Worm (Caenorhabditis elegans) whole organism, midembryonic: ENCODE data around the gene ndab-1.

Experiments
- T22C8.4 ChIP-seq: fragments of 200-800 bp; sonication (Bioruptor generic); IDR thresholded peaks from 2 replicates; pipeline ENCODE4 v1.3.6; 2022; ENCODE audit warnings: missing genetic modification characterization, missing compliant biosample characterization
- klf-2 ChIP-seq: fragments of 200-800 bp; sonication (Bioruptor generic); conservative IDR thresholded peaks from 2 replicates; pipeline ENCODE4 v1.3.6; 2022; ENCODE audit warnings: missing genetic modification reagents, missing genetic modification characterization, missing compliant biosample characterization
- med-1 ChIP-seq: sonication (generic microtip); optimal IDR thresholded peaks from 2 replicates; lab custom pipeline; 2017; ENCODE audit warnings: missing genetic modification characterization, mild to moderate bottlenecking, missing compliant biosample characterization, antibody characterized with exemption, missing genetic modification reagents; ENCODE audit not compliant: insufficient read depth
- tab-1 ChIP-seq: fragments of 200-800 bp; sonication (Bioruptor generic); IDR thresholded peaks from 2 replicates; pipeline ENCODE4 v1.3.6; 2022; ENCODE audit warnings: missing genetic modification characterization, missing compliant biosample characterization
- ztf-23 ChIP-seq: fragments of 200-800 bp; sonication (Bioruptor generic); IDR thresholded peaks from 2 replicates; pipeline ENCODE4 v1.3.6; 2022; ENCODE audit warnings: missing genetic modification reagents, missing genetic modification characterization, missing compliant biosample characterization
- ztf-29 ChIP-seq: fragments of 200-800 bp; sonication (Bioruptor generic); IDR thresholded peaks from 2 replicates; pipeline ENCODE4 v1.3.6; 2022; ENCODE audit warnings: missing genetic modification reagents, missing genetic modification characterization, missing compliant biosample characterization

DNA sequence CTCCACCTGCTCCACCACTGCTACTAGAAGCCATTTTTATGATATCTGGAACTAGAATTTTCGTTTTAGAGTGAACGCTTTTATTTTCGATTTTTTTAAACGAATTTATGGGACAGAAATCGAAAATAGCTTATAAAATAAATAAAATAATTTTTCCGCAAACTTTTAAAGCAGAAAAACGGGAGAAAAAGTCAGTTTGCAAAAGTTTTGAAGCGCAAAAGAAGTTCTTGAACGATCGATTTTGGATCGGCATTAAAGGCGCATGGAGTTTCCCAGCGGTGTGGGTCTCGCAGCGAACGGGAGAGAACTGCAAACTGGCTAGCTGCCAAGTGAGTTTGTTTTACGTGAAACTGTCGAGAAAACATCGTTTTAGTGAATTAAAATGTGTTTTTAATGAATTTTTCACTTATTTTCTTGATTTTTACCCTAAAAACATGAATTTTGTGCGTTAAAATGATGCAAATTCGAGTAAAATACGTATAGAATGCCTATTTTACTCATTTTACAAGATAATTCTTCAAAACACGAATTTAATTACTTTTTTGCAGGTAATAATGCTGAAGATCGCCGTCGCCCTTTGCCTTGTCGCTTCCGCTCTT lies 4.8 kb upstream of the ndab-1 start, which contains the start of the genes ccf-1 and trap-4:
- 0 out of 2 replicates have a peak, but pooled peaks have one; percentile 15 for TF ChIP-seq T22C8.4
- TF ChIP-seq ztf-23 (GFP tag; lab: Robert Waterston, UW) = no peak
- TF ChIP-seq ztf-29 (GFP tag; lab: Robert Waterston, UW) = no peak
- no peak for TF ChIP-seq med-1
- no peak for TF ChIP-seq tab-1
- no peak for TF ChIP-seq klf-2 (GFP tag; lab: Robert Waterston, UW)
